Fruit fly (Drosophila melanogaster) Kc167 (cell line): ENCODE results near the gene CG14086.

Experiments used
- Sin3A ChIP-seq: fragments of >200 bp; optimal IDR thresholded peaks from 2 replicates; lab custom pipeline; 2018; ENCODE audit warnings: missing external identifiers
- h ChIP-seq: fragments of >200 bp; optimal IDR thresholded peaks from 3 replicates; lab custom pipeline; 2018; ENCODE audit warnings: missing external identifiers
- ttk ChIP-seq: sonication (Bioruptor generic); optimal IDR thresholded peaks from 2 replicates; lab custom pipeline; 2017; ENCODE audit warnings: missing external identifiers

DNA sequence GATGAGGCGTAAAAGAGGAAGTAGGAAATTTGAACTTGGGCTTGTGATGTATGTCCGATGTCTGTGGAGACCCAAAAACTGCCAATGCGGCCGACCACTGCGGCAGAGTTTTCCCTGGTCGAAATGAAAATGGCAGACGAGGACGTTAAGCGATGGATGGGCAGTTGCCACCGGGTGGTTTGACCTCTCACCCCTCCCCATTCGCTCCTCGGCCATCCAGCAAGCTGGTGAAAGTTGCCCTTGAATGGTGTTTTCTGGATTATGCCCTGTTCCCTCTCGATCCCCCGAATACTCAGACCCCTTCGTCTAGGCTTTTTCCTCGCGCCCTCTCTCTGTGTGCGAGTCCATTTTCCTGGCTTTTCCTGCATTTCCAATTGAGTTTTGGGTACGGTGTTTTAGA is 44.0 kb upstream of the CG14086 start:
- no peak for TF ChIP-seq h (lab: Kevin White, UChicago)
- no peak for TF ChIP-seq Sin3A (lab: Kevin White, UChicago)
- no peak for TF ChIP-seq ttk
